Fruit fly (Drosophila melanogaster): ENCODE measurements around the gene Arp10.
A peak's percentile ranks its signal among the peaks of the same experiment; 100 is the strongest.

dm6 chrX:19665684-19666141 lies 19.7 kb upstream of the Arp10 start:
- TF ChIP-seq toe (GFP tag; optimal IDR thresholded peaks at IDR 0.05) (peak; percentile 2), kay (GFP tag; ENCODE audit: borderline replicate concordance) (no peak), CG33017 (tag; optimal IDR thresholded peaks at IDR 0.05) (no peak)

Measured in whole organism, adult.